Worm (Caenorhabditis elegans) whole organism, L4/young adult: Measurements from ENCODE around the gene srz-1.

Source experiments
- W03F9.2 ChIP-seq: fragments of 150-350 bp; optimal IDR thresholded peaks from 2 replicates; lab custom pipeline; 2014; ENCODE audit warnings: missing biosample characterization, missing genetic modification characterization
- dao-5 ChIP-seq: sonication (generic microtip); optimal IDR thresholded peaks from 2 replicates; lab custom pipeline; 2016; ENCODE audit warnings: missing genotype, missing genetic modification characterization, moderate library complexity, missing compliant biosample characterization
- him-1 ChIP-seq: sonication (generic microtip); optimal IDR thresholded peaks from 2 replicates; lab custom pipeline; 2016; ENCODE audit warnings: missing genotype, missing genetic modification reagents, missing genetic modification characterization, missing compliant biosample characterization

- TF ChIP-seq W03F9.2 (tag; lab: Kevin White, UChicago) (no peak), him-1 (tag; lab: Kevin White, UChicago) (no peak), dao-5 (tag; lab: Kevin White, UChicago) (no peak)
These were observed 30.3 kb upstream of the srz-1 start, which contains the start of gene W06G6.17 for ce11 chrV:16645201-16645940.
